In genomic region chr3R:29717519-29717918, dm6 we compare ENCODE assay signal across 1 fruit fly cellular context.
TF ChIP-seq lines count a peak whose summit lies in the region.

No protein-coding gene starts in this region.

TF ChIP-seq in whole organism, embryonic, 481 proteins besides CTCF, POLR2A, EP300 and RAD21 (continued from another document and continues in another):
- TF ChIP-seq Med (GFP tag; lab: Kevin White, UChicago) = peak; percentile 83
- TF ChIP-seq wdn (GFP tag; IDR thresholded peaks at IDR 0.05; lab: Robert Waterston, UW) = no peak
- peak; percentile 5 for TF ChIP-seq Six4 (GFP tag; optimal IDR thresholded peaks at IDR 0.05; lab: Kevin White, UChicago)
- TF ChIP-seq CG2202 (tag; optimal IDR thresholded peaks at IDR 0.05; lab: Kevin White, UChicago) = no peak
- TF ChIP-seq trem (tag; optimal IDR thresholded peaks at IDR 0.05; lab: Kevin White, UChicago) = no peak
- peak; percentile 23; the same call in 1 of the 2 replicates for TF ChIP-seq ara (GFP tag; IDR thresholded peaks at IDR 0.05; lab: Robert Waterston, UW)
- no peak for TF ChIP-seq CkIIα-i1 (GFP tag; IDR thresholded peaks at IDR 0.05; lab: Robert Waterston, UW)
- TF ChIP-seq ftz-f1 (GFP tag; optimal IDR thresholded peaks at IDR 0.05; lab: Kevin White, UChicago) = no peak
- TF ChIP-seq CoRest (tag; optimal IDR thresholded peaks at IDR 0.05; lab: Kevin White, UChicago) = peak; percentile 6
- no peak for TF ChIP-seq ems (GFP tag; optimal IDR thresholded peaks at IDR 0.05; lab: Kevin White, UChicago)
- TF ChIP-seq D (optimal IDR thresholded peaks at IDR 0.05; lab: Kevin White, UChicago) = no peak
- no peak for TF ChIP-seq D (GFP tag; optimal IDR thresholded peaks at IDR 0.05; lab: Kevin White, UChicago)
- no peak for TF ChIP-seq CG14050 (GFP tag; IDR thresholded peaks at IDR 0.05; lab: Robert Waterston, UW)
- peak; percentile 63 for TF ChIP-seq ATbp (GFP tag; optimal IDR thresholded peaks at IDR 0.05; lab: Kevin White, UChicago)
- no peak for TF ChIP-seq Max (GFP tag; optimal IDR thresholded peaks at IDR 0.05; lab: Kevin White, UChicago)
- TF ChIP-seq CG10366 (GFP tag; IDR thresholded peaks at IDR 0.05; lab: Robert Waterston, UW) = peak; percentile 33; the same call in 1 of the 2 replicates
- no peak for TF ChIP-seq Stat92E (GFP tag; optimal IDR thresholded peaks at IDR 0.05; lab: Kevin White, UChicago)
- TF ChIP-seq jigr1 (GFP tag; IDR thresholded peaks at IDR 0.05; lab: Robert Waterston, UW) = no peak
- TF ChIP-seq CG12391 (tag; optimal IDR thresholded peaks at IDR 0.05; lab: Kevin White, UChicago) = peak; percentile 39
- peak in 1 of 2 experiments; percentile 36 for TF ChIP-seq Hr51 (GFP tag; optimal IDR thresholded peaks at IDR 0.05; lab: Kevin White, UChicago)
- TF ChIP-seq pros (GFP tag; optimal IDR thresholded peaks at IDR 0.05; lab: Kevin White, UChicago) = no peak
- no peak for TF ChIP-seq CG32767 (GFP tag; IDR thresholded peaks at IDR 0.05; lab: Robert Waterston, UW)
- TF ChIP-seq CG31441 (GFP tag; IDR thresholded peaks at IDR 0.05; lab: Robert Waterston, UW) = no peak
- TF ChIP-seq Asciz (GFP tag; optimal IDR thresholded peaks at IDR 0.05; lab: Kevin White, UChicago) = no peak
- TF ChIP-seq Ptx1 (GFP tag; IDR thresholded peaks at IDR 0.05; lab: Robert Waterston, UW) = peak; percentile 44
- TF ChIP-seq GATAe (GFP tag; conservative IDR thresholded peaks at IDR 0.05; lab: Robert Waterston, UW) = no peak
- no peak for TF ChIP-seq Taf1 (GFP tag; IDR thresholded peaks at IDR 0.05; lab: Robert Waterston, UW)
- no peak for TF ChIP-seq Ets97D (GFP tag; optimal IDR thresholded peaks at IDR 0.05; lab: Kevin White, UChicago)
- TF ChIP-seq exex (tag; optimal IDR thresholded peaks at IDR 0.05; lab: Kevin White, UChicago) = no peak
- peak in 1 of 2 experiments; percentile 17 for TF ChIP-seq Pdp1 (GFP tag; optimal IDR thresholded peaks at IDR 0.05; lab: Kevin White, UChicago)
- peak; percentile 3 for TF ChIP-seq Fer3 (tag; optimal IDR thresholded peaks at IDR 0.05; lab: Kevin White, UChicago)
- no peak for TF ChIP-seq nom (GFP tag; optimal IDR thresholded peaks at IDR 0.05; lab: Kevin White, UChicago)
- TF ChIP-seq CG30020 (tag; optimal IDR thresholded peaks at IDR 0.05; lab: Kevin White, UChicago) = no peak
- no peak for TF ChIP-seq CG43689 (GFP tag; IDR thresholded peaks at IDR 0.05; lab: Robert Waterston, UW)
- no peak for TF ChIP-seq cato (GFP tag; optimal IDR thresholded peaks at IDR 0.05; lab: Kevin White, UChicago; ENCODE audit: borderline replicate concordance)
- no peak for TF ChIP-seq CG13624 (GFP tag; optimal IDR thresholded peaks at IDR 0.05; lab: Kevin White, UChicago)
- TF ChIP-seq slou (GFP tag; optimal IDR thresholded peaks at IDR 0.05; lab: Kevin White, UChicago) = no peak
- no peak for TF ChIP-seq trh (GFP tag; optimal IDR thresholded peaks at IDR 0.05; lab: Kevin White, UChicago)
- TF ChIP-seq MESR4 (GFP tag; optimal IDR thresholded peaks at IDR 0.05; lab: Kevin White, UChicago) = no peak
- no peak for TF ChIP-seq Rx (GFP tag; IDR thresholded peaks at IDR 0.05; lab: Robert Waterston, UW)
- TF ChIP-seq CG11093 (GFP tag; IDR thresholded peaks at IDR 0.05; lab: Robert Waterston, UW) = no peak
- TF ChIP-seq otp (GFP tag; IDR thresholded peaks at IDR 0.05; lab: Robert Waterston, UW) = 0 out of 3 replicates have a peak, but pooled peaks have one; percentile 47
- no peak for TF ChIP-seq MTF-1 (GFP tag; optimal IDR thresholded peaks at IDR 0.05; lab: Kevin White, UChicago; ENCODE audit: borderline replicate concordance)
- TF ChIP-seq CG4360 (GFP tag; IDR thresholded peaks at IDR 0.05; lab: Robert Waterston, UW) = no peak
- TF ChIP-seq CG7357 (GFP tag; IDR thresholded peaks at IDR 0.05; lab: Robert Waterston, UW) = 0 out of 3 replicates have a peak, but pooled peaks have one; percentile 17
- no peak for TF ChIP-seq ap (GFP tag; IDR thresholded peaks at IDR 0.05; lab: Robert Waterston, UW)
- no peak for TF ChIP-seq Gug (GFP tag; IDR thresholded peaks at IDR 0.05; lab: Robert Waterston, UW)
- no peak for TF ChIP-seq HLH4C (GFP tag; IDR thresholded peaks at IDR 0.05; lab: Robert Waterston, UW; ENCODE audit: partially characterized antibody)
- TF ChIP-seq twi (tag; optimal IDR thresholded peaks at IDR 0.05; lab: Kevin White, UChicago) = no peak
- no peak for TF ChIP-seq CG16779 (GFP tag; IDR thresholded peaks at IDR 0.05; lab: Robert Waterston, UW)
- no peak for TF ChIP-seq CHES-1-like (GFP tag; optimal IDR thresholded peaks at IDR 0.05; lab: Kevin White, UChicago)
- TF ChIP-seq CG3065 (GFP tag; optimal IDR thresholded peaks at IDR 0.05; lab: Kevin White, UChicago) = no peak
- no peak for TF ChIP-seq Meics (GFP tag; optimal IDR thresholded peaks at IDR 0.05; lab: Kevin White, UChicago)
- peak; percentile 25 for TF ChIP-seq nmo (GFP tag; optimal IDR thresholded peaks at IDR 0.05; lab: Kevin White, UChicago)
- no peak for TF ChIP-seq CG18011 (GFP tag; optimal IDR thresholded peaks at IDR 0.05; lab: Kevin White, UChicago)
- peak; percentile 16 for TF ChIP-seq gsb-n (tag; optimal IDR thresholded peaks at IDR 0.05; lab: Kevin White, UChicago)
- TF ChIP-seq CG11247 (GFP tag; IDR thresholded peaks at IDR 0.05; lab: Robert Waterston, UW) = no peak
- TF ChIP-seq CG42726 (GFP tag; IDR thresholded peaks at IDR 0.05; lab: Robert Waterston, UW; ENCODE audit: partially characterized antibody) = no peak
- TF ChIP-seq CG6854 (GFP tag; optimal IDR thresholded peaks at IDR 0.05; lab: Kevin White, UChicago) = no peak
- TF ChIP-seq E2f2 (GFP tag; IDR thresholded peaks at IDR 0.05; lab: Robert Waterston, UW) = no peak
- TF ChIP-seq vnd (GFP tag; IDR thresholded peaks at IDR 0.05; lab: Robert Waterston, UW; ENCODE audit: partially characterized antibody) = no peak
- TF ChIP-seq CG5245 (GFP tag; optimal IDR thresholded peaks at IDR 0.05; lab: Kevin White, UChicago) = no peak
- no peak for TF ChIP-seq bowl (GFP tag; IDR thresholded peaks at IDR 0.05; lab: Robert Waterston, UW)
- peak; percentile 64 for TF ChIP-seq unpg (GFP tag; optimal IDR thresholded peaks at IDR 0.05; lab: Kevin White, UChicago)
- no peak for TF ChIP-seq Bgb (GFP tag; IDR thresholded peaks at IDR 0.05; lab: Robert Waterston, UW; ENCODE audit: partially characterized antibody)
- no peak for TF ChIP-seq p53 (GFP tag; optimal IDR thresholded peaks at IDR 0.05; lab: Kevin White, UChicago)
- no peak for TF ChIP-seq Deaf1 (tag; optimal IDR thresholded peaks at IDR 0.05; lab: Kevin White, UChicago)
- no peak for TF ChIP-seq Hmr (GFP tag; optimal IDR thresholded peaks at IDR 0.05; lab: Kevin White, UChicago)
- TF ChIP-seq CG3281 (GFP tag; optimal IDR thresholded peaks at IDR 0.05; lab: Kevin White, UChicago) = no peak
- TF ChIP-seq fu2 (GFP tag; optimal IDR thresholded peaks at IDR 0.05; lab: Kevin White, UChicago) = no peak
- TF ChIP-seq CG9797 (GFP tag; optimal IDR thresholded peaks at IDR 0.05; lab: Kevin White, UChicago) = no peak
- TF ChIP-seq Xrp1 (GFP tag; IDR thresholded peaks at IDR 0.05; lab: Robert Waterston, UW) = peak; percentile 30; the same call in 1 of the 2 replicates
- no peak for TF ChIP-seq tin (GFP tag; optimal IDR thresholded peaks at IDR 0.05; lab: Kevin White, UChicago)
- no peak for TF ChIP-seq Sin3A (optimal IDR thresholded peaks at IDR 0.05; lab: Kevin White, UChicago)
- no peak for TF ChIP-seq CG8359 (GFP tag; optimal IDR thresholded peaks at IDR 0.05; lab: Kevin White, UChicago; ENCODE audit: borderline replicate concordance)
- TF ChIP-seq Doc3 (GFP tag; IDR thresholded peaks at IDR 0.05; lab: Robert Waterston, UW; ENCODE audit: partially characterized antibody) = no peak
- TF ChIP-seq BEAF-32 (GFP tag; optimal IDR thresholded peaks at IDR 0.05; lab: Kevin White, UChicago) = no peak
- no peak for TF ChIP-seq crol (GFP tag; IDR thresholded peaks at IDR 0.05; lab: Robert Waterston, UW)
- TF ChIP-seq CG1792 (GFP tag; optimal IDR thresholded peaks at IDR 0.05; lab: Kevin White, UChicago) = no peak
- no peak for TF ChIP-seq tio (GFP tag; optimal IDR thresholded peaks at IDR 0.05; lab: Kevin White, UChicago)
- TF ChIP-seq CG9609 (GFP tag; optimal IDR thresholded peaks at IDR 0.05; lab: Kevin White, UChicago) = no peak
- peak; percentile 21; the same call in 1 of the 3 replicates for TF ChIP-seq croc (GFP tag; conservative IDR thresholded peaks at IDR 0.05; lab: Robert Waterston, UW)
- no peak for TF ChIP-seq CG12659 (GFP tag; optimal IDR thresholded peaks at IDR 0.05; lab: Kevin White, UChicago)
- TF ChIP-seq CG17912 (GFP tag; optimal IDR thresholded peaks at IDR 0.05; lab: Kevin White, UChicago) = no peak
- TF ChIP-seq sim (GFP tag; IDR thresholded peaks at IDR 0.05; lab: Robert Waterston, UW) = no peak
- no peak for TF ChIP-seq CG13287 (GFP tag; IDR thresholded peaks at IDR 0.05; lab: Robert Waterston, UW; ENCODE audit: partially characterized antibody)
- TF ChIP-seq CG18476 (GFP tag; optimal IDR thresholded peaks at IDR 0.05; lab: Kevin White, UChicago) = no peak
- peak; percentile 34 for TF ChIP-seq grau (tag; optimal IDR thresholded peaks at IDR 0.05; lab: Kevin White, UChicago)
- TF ChIP-seq CG10959 (GFP tag; IDR thresholded peaks at IDR 0.05; lab: Robert Waterston, UW) = no peak
- TF ChIP-seq cad (GFP tag; optimal IDR thresholded peaks at IDR 0.05; lab: Kevin White, UChicago) = no peak
- TF ChIP-seq CG15011 (GFP tag; optimal IDR thresholded peaks at IDR 0.05; lab: Kevin White, UChicago) = no peak
- TF ChIP-seq lab (GFP tag; optimal IDR thresholded peaks at IDR 0.05; lab: Kevin White, UChicago) = peak; percentile 7
- no peak for TF ChIP-seq tll (GFP tag; optimal IDR thresholded peaks at IDR 0.05; lab: Kevin White, UChicago)
- TF ChIP-seq Hr39 (optimal IDR thresholded peaks at IDR 0.05; lab: Kevin White, UChicago) = no peak
- no peak for TF ChIP-seq CG4328 (GFP tag; optimal IDR thresholded peaks at IDR 0.05; lab: Kevin White, UChicago)
- TF ChIP-seq oc (tag; optimal IDR thresholded peaks at IDR 0.05; lab: Kevin White, UChicago) = no peak
- TF ChIP-seq CG10209 (GFP tag; optimal IDR thresholded peaks at IDR 0.05; lab: Kevin White, UChicago) = no peak
- TF ChIP-seq Aef1 (GFP tag; IDR thresholded peaks at IDR 0.05; lab: Robert Waterston, UW) = no peak
- no peak for TF ChIP-seq dati (GFP tag; IDR thresholded peaks at IDR 0.05; lab: Robert Waterston, UW)
- TF ChIP-seq pum (GFP tag; optimal IDR thresholded peaks at IDR 0.05; lab: Kevin White, UChicago) = peak; percentile 6
- no peak for TF ChIP-seq Myb (GFP tag; optimal IDR thresholded peaks at IDR 0.05; lab: Kevin White, UChicago)
- TF ChIP-seq kni (GFP tag; optimal IDR thresholded peaks at IDR 0.05; lab: Kevin White, UChicago) = no peak
- peak; percentile 30; the same call in 1 of the 3 replicates for TF ChIP-seq dysf (GFP tag; IDR thresholded peaks at IDR 0.05; lab: Robert Waterston, UW)
- TF ChIP-seq CG17328 (GFP tag; IDR thresholded peaks at IDR 0.05; lab: Robert Waterston, UW) = no peak
- no peak for TF ChIP-seq CG4730 (GFP tag; IDR thresholded peaks at IDR 0.05; lab: Robert Waterston, UW)
- no peak for TF ChIP-seq dimm (GFP tag; IDR thresholded peaks at IDR 0.05; lab: Robert Waterston, UW)
- no peak for TF ChIP-seq org-1 (GFP tag; optimal IDR thresholded peaks at IDR 0.05; lab: Kevin White, UChicago)
- no peak for TF ChIP-seq Bdp1 (GFP tag; optimal IDR thresholded peaks at IDR 0.05; lab: Kevin White, UChicago)
- TF ChIP-seq NK7.1 (GFP tag; optimal IDR thresholded peaks at IDR 0.05; lab: Kevin White, UChicago) = no peak
- peak; percentile 72 for TF ChIP-seq gem (tag; optimal IDR thresholded peaks at IDR 0.05; lab: Kevin White, UChicago)
- TF ChIP-seq H2.0 (GFP tag; IDR thresholded peaks at IDR 0.05; lab: Robert Waterston, UW) = peak; percentile 42; the same call in 1 of the 2 replicates
- TF ChIP-seq CG2116 (GFP tag; optimal IDR thresholded peaks at IDR 0.05; lab: Kevin White, UChicago) = no peak
- TF ChIP-seq chm (GFP tag; IDR thresholded peaks at IDR 0.05; lab: Robert Waterston, UW) = no peak
- TF ChIP-seq CG4707 (GFP tag; optimal IDR thresholded peaks at IDR 0.05; lab: Kevin White, UChicago) = no peak
- no peak for TF ChIP-seq ham (GFP tag; IDR thresholded peaks at IDR 0.05; lab: Robert Waterston, UW)
- TF ChIP-seq corto (GFP tag; optimal IDR thresholded peaks at IDR 0.05; lab: Kevin White, UChicago) = no peak
- no peak for TF ChIP-seq CG3407 (GFP tag; optimal IDR thresholded peaks at IDR 0.05; lab: Kevin White, UChicago)
- TF ChIP-seq mam (GFP tag; optimal IDR thresholded peaks at IDR 0.05; lab: Kevin White, UChicago) = no peak
- TF ChIP-seq Adf1 (GFP tag; IDR thresholded peaks at IDR 0.05; lab: Robert Waterston, UW) = no peak
- TF ChIP-seq NC2α (GFP tag; optimal IDR thresholded peaks at IDR 0.05; lab: Kevin White, UChicago) = no peak
- peak; percentile 48 for TF ChIP-seq Ssrp (tag; optimal IDR thresholded peaks at IDR 0.05; lab: Kevin White, UChicago)
- no peak for TF ChIP-seq CG15514 (GFP tag; optimal IDR thresholded peaks at IDR 0.05; lab: Kevin White, UChicago)
- no peak for TF ChIP-seq CrebB (tag; optimal IDR thresholded peaks at IDR 0.05; lab: Kevin White, UChicago)
- TF ChIP-seq toy (GFP tag; IDR thresholded peaks at IDR 0.05; lab: Robert Waterston, UW) = no peak
- no peak for TF ChIP-seq Dek (tag; optimal IDR thresholded peaks at IDR 0.05; lab: Kevin White, UChicago)
- no peak for TF ChIP-seq CG34422 (GFP tag; IDR thresholded peaks at IDR 0.05; lab: Robert Waterston, UW)
- TF ChIP-seq gce (GFP tag; IDR thresholded peaks at IDR 0.05; lab: Robert Waterston, UW) = 0 out of 3 replicates have a peak, but pooled peaks have one; percentile 25
- TF ChIP-seq knrl (GFP tag; IDR thresholded peaks at IDR 0.05; lab: Robert Waterston, UW; ENCODE audit: partially characterized antibody) = no peak
- no peak for TF ChIP-seq CG10543 (GFP tag; optimal IDR thresholded peaks at IDR 0.05; lab: Kevin White, UChicago)
- 0 out of 2 replicates have a peak, but pooled peaks have one; percentile 22 for TF ChIP-seq CG6689 (GFP tag; IDR thresholded peaks at IDR 0.05; lab: Robert Waterston, UW)
- TF ChIP-seq emc (GFP tag; optimal IDR thresholded peaks at IDR 0.05; lab: Kevin White, UChicago) = no peak
- peak in 1 of 2 experiments; percentile 17 for TF ChIP-seq dpn (GFP tag; optimal IDR thresholded peaks at IDR 0.05; lab: Kevin White, UChicago)
- no peak for TF ChIP-seq CG10267 (tag; optimal IDR thresholded peaks at IDR 0.05; lab: Kevin White, UChicago)
- TF ChIP-seq Atf-2 (GFP tag; optimal IDR thresholded peaks at IDR 0.05; lab: Kevin White, UChicago) = no peak
- no peak for TF ChIP-seq Mad (GFP tag; optimal IDR thresholded peaks at IDR 0.05; lab: Kevin White, UChicago)
- TF ChIP-seq mirr (GFP tag; optimal IDR thresholded peaks at IDR 0.05; lab: Kevin White, UChicago) = no peak
